Fruit fly (Drosophila melanogaster): ENCODE data around the gene zfh1.
A peak's percentile ranks its signal among the peaks of the same experiment; 100 is the strongest.

Gene zfh1

DNA sequence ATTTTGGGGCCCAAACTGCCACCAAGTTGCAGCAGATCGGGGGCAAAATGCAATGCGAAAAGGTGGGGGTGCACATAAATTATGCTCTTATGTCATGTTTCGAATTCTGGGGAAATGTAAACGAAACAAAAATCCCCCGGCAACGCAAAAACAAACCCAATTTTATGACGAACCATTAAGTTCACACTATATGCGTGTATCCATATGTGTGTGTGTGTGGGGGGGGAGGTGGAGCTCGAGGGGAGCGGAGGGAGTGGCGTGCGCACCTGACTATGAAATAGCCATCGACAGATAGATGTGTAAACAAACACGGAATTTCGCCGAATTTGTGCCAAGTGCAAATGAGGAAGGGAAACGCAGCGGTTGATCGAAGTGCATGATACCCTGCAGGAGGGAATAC, 35.7 kb downstream of the zfh1 start:
- TF ChIP-seq GATAd (GFP tag; optimal IDR thresholded peaks at IDR 0.05) (no peak), h (GFP tag; optimal IDR thresholded peaks at IDR 0.05) (no peak), OdsH (GFP tag; optimal IDR thresholded peaks at IDR 0.05) (no peak), foxo (GFP tag; optimal IDR thresholded peaks at IDR 0.05) (no peak), Dfd (GFP tag; optimal IDR thresholded peaks at IDR 0.05) (no peak), Abd-B (GFP tag; optimal IDR thresholded peaks at IDR 0.05) (no peak), ey (GFP tag; optimal IDR thresholded peaks at IDR 0.05) (no peak), dsf (GFP tag; optimal IDR thresholded peaks at IDR 0.05; ENCODE audit: borderline replicate concordance) (no peak), woc (GFP tag; optimal IDR thresholded peaks at IDR 0.05) (no peak), sage (GFP tag; optimal IDR thresholded peaks at IDR 0.05) (no peak), Vsx2 (GFP tag; optimal IDR thresholded peaks at IDR 0.05; ENCODE audit: partially characterized antibody) (no peak), dl (GFP tag; optimal IDR thresholded peaks at IDR 0.05; ENCODE audit: insufficient read depth in 1 of 2, partially characterized antibody in 2 of 2) (no peak)

DNA sequence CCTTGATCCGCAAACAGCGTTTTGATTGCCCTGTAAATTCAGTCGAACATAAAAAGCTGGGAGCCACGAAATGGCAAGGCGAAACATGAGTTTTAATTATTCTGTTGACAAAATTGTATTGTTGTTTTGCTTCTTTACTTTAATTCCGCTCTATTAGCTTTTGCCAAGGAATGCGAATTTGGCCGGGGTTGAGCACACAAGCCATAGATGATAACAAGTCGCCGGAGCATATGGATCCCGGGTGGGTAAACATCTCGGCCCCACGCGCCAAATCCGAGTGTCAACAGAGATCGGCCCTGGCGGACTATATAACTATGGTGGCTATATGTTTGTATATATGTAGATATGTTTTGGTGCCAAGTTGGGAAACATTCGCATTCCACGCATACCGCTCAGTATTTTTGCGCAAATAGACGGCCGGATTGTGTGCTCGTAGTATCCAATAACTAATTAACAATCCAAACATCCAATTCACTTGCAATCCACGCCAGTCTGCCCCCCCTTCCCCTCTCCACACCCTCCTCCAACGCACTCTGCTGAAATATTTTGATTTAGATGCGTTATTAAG, 36.5 kb downstream of the zfh1 start:
- TF ChIP-seq Hnf4 (GFP tag; optimal IDR thresholded peaks at IDR 0.05) (peak; percentile 5), rgr (GFP tag; optimal IDR thresholded peaks at IDR 0.05) (peak; percentile 34), Vsx2 (GFP tag; optimal IDR thresholded peaks at IDR 0.05; ENCODE audit: partially characterized antibody) (no peak), fru (GFP tag; optimal IDR thresholded peaks at IDR 0.05) (peak; percentile 9), ey (GFP tag; optimal IDR thresholded peaks at IDR 0.05) (no peak), woc (GFP tag; optimal IDR thresholded peaks at IDR 0.05) (no peak), OdsH (GFP tag; optimal IDR thresholded peaks at IDR 0.05) (peak; percentile 52), Hr78 (GFP tag; optimal IDR thresholded peaks at IDR 0.05) (no peak), br (GFP tag; optimal IDR thresholded peaks at IDR 0.05) (peak; percentile 7), h (GFP tag; optimal IDR thresholded peaks at IDR 0.05) (peak; percentile 47), N (GFP tag; optimal IDR thresholded peaks at IDR 0.05) (no peak), Sp1 (GFP tag; optimal IDR thresholded peaks at IDR 0.05) (peak; percentile 7), Hr83 (GFP tag; optimal IDR thresholded peaks at IDR 0.05; ENCODE audit: poor library complexity, severe bottlenecking) (peak; percentile 48)

DNA sequence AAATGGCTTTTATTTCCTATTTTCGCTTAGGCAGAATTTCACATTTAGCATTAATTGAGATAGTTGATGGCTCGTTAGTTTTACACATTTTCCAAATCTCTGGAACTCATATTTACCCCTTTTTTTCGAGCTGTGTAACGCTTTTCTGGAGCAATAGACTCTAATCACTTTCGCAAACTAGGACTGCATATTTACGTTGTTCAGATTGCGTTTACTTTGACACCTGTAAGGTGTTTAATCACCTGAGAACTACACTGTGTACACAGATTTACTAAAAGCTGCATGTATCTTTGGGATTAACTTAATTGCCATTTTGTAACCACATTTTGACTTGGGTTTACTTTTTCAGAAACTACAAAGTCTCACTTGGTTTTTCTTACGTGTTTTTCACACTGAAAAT, 37.1 kb downstream of the zfh1 start:
- TF ChIP-seq psq (GFP tag; optimal IDR thresholded peaks at IDR 0.05) (no peak), tai (GFP tag; optimal IDR thresholded peaks at IDR 0.05) (peak; percentile 16), Jra (GFP tag; optimal IDR thresholded peaks at IDR 0.05) (no peak)

DNA sequence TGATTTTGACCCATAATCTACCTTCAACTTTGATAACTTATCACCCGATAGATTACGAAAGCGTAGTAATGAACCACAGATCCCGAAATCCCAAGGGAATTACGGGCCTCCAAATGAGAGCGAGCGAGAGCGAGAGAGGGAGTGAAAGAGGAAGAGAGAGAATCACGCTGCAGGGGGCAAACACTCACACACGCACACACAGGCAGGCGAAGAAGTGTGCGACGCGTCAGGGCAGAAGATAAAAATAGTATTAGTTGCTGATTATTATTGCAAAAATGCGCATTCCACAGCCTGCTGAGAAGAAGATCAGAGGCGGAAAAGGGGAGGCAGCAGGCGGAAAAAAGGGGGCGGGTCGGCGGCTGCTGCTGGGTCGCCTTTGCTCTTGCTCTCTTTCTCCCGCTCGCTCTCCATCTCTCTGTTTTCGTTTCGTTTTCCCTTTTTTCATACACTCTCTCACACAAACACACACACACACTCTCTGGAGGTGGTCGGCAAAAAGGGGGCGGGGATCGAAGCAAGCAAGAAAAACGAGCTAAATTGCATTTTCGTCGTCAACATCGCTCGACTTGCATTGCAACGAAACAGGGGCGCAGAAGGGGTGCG, 37.6 kb downstream of the zfh1 start:
- peak; percentile 25 to 47 for TF ChIP-seq dl (GFP tag; optimal IDR thresholded peaks at IDR 0.05; ENCODE audit: insufficient read depth in 1 of 2, partially characterized antibody in 2 of 2)
- peak; percentile 9 for TF ChIP-seq Dif (GFP tag; optimal IDR thresholded peaks at IDR 0.05; ENCODE audit: partially characterized antibody)
- no peak for TF ChIP-seq Abd-B (GFP tag; optimal IDR thresholded peaks at IDR 0.05)
- TF ChIP-seq pan (optimal IDR thresholded peaks at IDR 0.05): no peak
- no peak for TF ChIP-seq Rel (GFP tag; optimal IDR thresholded peaks at IDR 0.05)
- TF ChIP-seq Rel (tag; optimal IDR thresholded peaks at IDR 0.05): peak; percentile 17

DNA sequence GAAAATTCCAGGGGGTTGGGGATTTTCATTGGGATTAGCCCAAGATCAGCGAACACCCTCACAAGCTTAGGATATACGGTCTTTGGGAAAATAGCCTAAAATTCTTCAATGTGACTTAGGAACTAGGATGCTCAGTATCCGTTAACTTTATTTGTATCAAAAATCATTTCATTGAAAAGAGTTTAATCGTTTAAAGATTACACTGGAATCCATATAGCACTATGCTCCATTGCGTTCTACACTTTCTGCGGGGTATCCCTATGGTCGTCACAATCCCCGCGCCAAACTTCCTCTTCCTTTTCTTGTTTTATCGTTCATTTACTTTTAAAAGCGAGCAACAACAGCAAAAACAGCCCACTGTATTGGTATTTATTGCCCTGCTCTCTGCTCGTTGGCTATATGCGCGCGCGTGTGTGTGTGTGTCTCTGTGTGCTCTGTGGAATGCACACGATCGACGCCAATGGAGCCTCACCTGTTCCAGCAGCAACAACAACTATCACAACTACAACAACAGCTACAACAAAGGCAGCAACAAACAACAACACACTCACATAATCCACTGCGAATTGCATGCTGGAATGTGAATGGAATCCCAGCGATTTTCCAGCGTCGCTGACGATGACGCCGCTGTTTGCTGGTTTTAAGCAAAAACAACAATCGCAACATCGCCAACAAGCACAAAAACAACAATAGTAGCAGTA, 38.2 kb downstream of the zfh1 start:
- TF ChIP-seq Sp1 (GFP tag; optimal IDR thresholded peaks at IDR 0.05): peak; percentile 65
- peak; percentile 48 for TF ChIP-seq dmrt93B (GFP tag; optimal IDR thresholded peaks at IDR 0.05)
- TF ChIP-seq tai (GFP tag; optimal IDR thresholded peaks at IDR 0.05): no peak
- no peak for TF ChIP-seq CrebA (GFP tag; optimal IDR thresholded peaks at IDR 0.05; ENCODE audit: borderline replicate concordance)
- no peak for TF ChIP-seq CG9705 (GFP tag; optimal IDR thresholded peaks at IDR 0.05)
- peak; percentile 75 for TF ChIP-seq psq (GFP tag; optimal IDR thresholded peaks at IDR 0.05)
- peak in 1 of 2 experiments; percentile 60 for TF ChIP-seq foxo (GFP tag; optimal IDR thresholded peaks at IDR 0.05)
- TF ChIP-seq rgr (GFP tag; optimal IDR thresholded peaks at IDR 0.05): peak; percentile 12
- TF ChIP-seq usp (GFP tag; optimal IDR thresholded peaks at IDR 0.05): no peak
- TF ChIP-seq Hr83 (GFP tag; optimal IDR thresholded peaks at IDR 0.05; ENCODE audit: poor library complexity, severe bottlenecking): no peak
- TF ChIP-seq Abd-B (GFP tag; optimal IDR thresholded peaks at IDR 0.05): no peak
- peak; percentile 29 for TF ChIP-seq h (GFP tag; optimal IDR thresholded peaks at IDR 0.05)
- TF ChIP-seq Dif (GFP tag; optimal IDR thresholded peaks at IDR 0.05; ENCODE audit: partially characterized antibody): no peak
- TF ChIP-seq Hnf4 (GFP tag; optimal IDR thresholded peaks at IDR 0.05): peak; percentile 32
- no peak for TF ChIP-seq sv (GFP tag; optimal IDR thresholded peaks at IDR 0.05)
- TF ChIP-seq OdsH (GFP tag; optimal IDR thresholded peaks at IDR 0.05): peak; percentile 30
- no peak for TF ChIP-seq dsf (GFP tag; optimal IDR thresholded peaks at IDR 0.05; ENCODE audit: borderline replicate concordance)
- peak; percentile 53 for TF ChIP-seq ey (GFP tag; optimal IDR thresholded peaks at IDR 0.05)
- no peak for TF ChIP-seq Dfd (GFP tag; optimal IDR thresholded peaks at IDR 0.05)
- TF ChIP-seq dl (GFP tag; optimal IDR thresholded peaks at IDR 0.05; ENCODE audit: insufficient read depth in 1 of 2, partially characterized antibody in 2 of 2): no peak
- no peak for TF ChIP-seq brk (GFP tag; optimal IDR thresholded peaks at IDR 0.05)
- no peak for TF ChIP-seq sage (GFP tag; optimal IDR thresholded peaks at IDR 0.05)
- peak; percentile 53 for TF ChIP-seq HLH106 (tag; optimal IDR thresholded peaks at IDR 0.05)
- TF ChIP-seq woc (GFP tag; optimal IDR thresholded peaks at IDR 0.05): peak; percentile 60
- no peak for TF ChIP-seq N (GFP tag; optimal IDR thresholded peaks at IDR 0.05)
- TF ChIP-seq lola (GFP tag; optimal IDR thresholded peaks at IDR 0.05): no peak
- TF ChIP-seq pan (optimal IDR thresholded peaks at IDR 0.05): peak; percentile 38
- peak; percentile 22 for TF ChIP-seq br (GFP tag; optimal IDR thresholded peaks at IDR 0.05)
- no peak for TF ChIP-seq GATAd (GFP tag; optimal IDR thresholded peaks at IDR 0.05)
- TF ChIP-seq Vsx2 (GFP tag; optimal IDR thresholded peaks at IDR 0.05; ENCODE audit: partially characterized antibody): no peak
- TF ChIP-seq fru (GFP tag; optimal IDR thresholded peaks at IDR 0.05): peak; percentile 25

All from whole organism, wandering third instar larva.